Worm (Caenorhabditis elegans): Measurements from ENCODE around the gene ZK287.7.

ZK287.7 gene

DNA sequence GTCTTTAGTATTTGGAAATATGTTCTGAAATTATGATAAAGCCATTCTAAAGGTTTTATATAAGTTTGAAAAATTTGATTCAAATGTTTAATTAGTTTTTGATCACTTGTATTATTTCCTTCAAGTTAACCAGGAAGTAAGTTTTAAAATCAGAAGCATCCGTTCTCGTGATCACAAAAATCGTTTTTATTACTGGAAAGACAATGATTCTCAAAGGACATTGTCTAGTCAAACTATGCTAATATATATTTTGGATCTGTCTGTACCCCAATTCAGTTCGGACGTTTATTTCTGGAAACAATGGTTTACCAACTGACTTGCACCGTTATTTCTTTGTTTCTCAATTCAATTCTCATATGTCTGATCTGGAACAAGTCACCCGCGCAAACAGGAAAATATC lies 23.5 kb downstream of the ZK287.7 start, which contains the start of gene str-188:
Gene str-188, plus strand, starts transcription at position 301 of the 400 bp plus-strand sequence.
- no peak for TF ChIP-seq nhr-10 (tag; optimal IDR thresholded peaks at IDR 0.05)
- TF ChIP-seq fos-1 (tag; optimal IDR thresholded peaks at IDR 0.05): no peak
- no peak for TF ChIP-seq ceh-62 (tag; optimal IDR thresholded peaks at IDR 0.05)
- no peak for TF ChIP-seq ceh-44 (GFP tag; IDR thresholded peaks at IDR 0.05)

DNA sequence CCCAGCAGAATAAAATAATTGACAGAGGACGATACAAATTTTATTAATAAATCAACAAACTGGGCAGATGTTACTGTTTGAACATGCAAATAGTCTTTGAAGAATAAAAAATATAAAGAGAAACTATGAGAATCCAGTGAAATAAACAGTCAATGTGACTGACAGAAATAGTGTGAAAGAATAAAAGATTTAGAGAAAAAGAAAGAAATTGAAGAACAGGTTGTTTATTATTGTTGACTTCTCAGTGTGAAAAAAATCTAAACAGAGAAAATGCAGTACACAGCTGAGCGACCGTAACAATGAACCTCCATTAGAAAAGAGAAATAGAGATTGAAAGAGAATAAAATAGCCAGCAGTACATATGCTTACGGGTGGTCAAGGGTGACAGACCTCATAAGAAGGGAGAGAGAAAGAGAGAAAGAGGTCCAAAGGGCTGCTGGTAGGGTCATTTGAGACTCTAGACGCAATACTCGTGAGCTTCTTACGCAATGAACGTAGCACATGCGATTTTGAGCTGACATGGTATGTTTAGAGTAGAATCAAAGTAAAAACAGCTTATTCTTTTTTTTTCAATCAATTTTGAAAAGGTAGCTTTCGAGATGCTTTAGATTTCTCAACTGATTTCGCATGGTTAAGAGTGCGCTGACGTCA lies 31.3 kb downstream of the ZK287.7 start, which contains the start of gene slcr-46.3:
Gene slcr-46.3, minus strand, starts transcription at position 86 of the 651 bp plus-strand sequence.
- TF ChIP-seq daf-16 (GFP tag; optimal IDR thresholded peaks at IDR 0.05) (no peak), daf-16 (tag; optimal IDR thresholded peaks at IDR 0.05) (peak; percentile 18), Y5F2A.4 (GFP tag; optimal IDR thresholded peaks at IDR 0.05) (no peak), dve-1 (tag; optimal IDR thresholded peaks at IDR 0.05; ENCODE audit: insufficient read depth) (peak; percentile 23), hlh-11 (tag; optimal IDR thresholded peaks at IDR 0.05) (peak; percentile 7), hlh-30 (tag; optimal IDR thresholded peaks at IDR 0.05; ENCODE audit: insufficient read depth) (peak; percentile 38), mdl-1 (tag; optimal IDR thresholded peaks at IDR 0.05) (peak in 1 of 2 experiments; percentile 51)

DNA sequence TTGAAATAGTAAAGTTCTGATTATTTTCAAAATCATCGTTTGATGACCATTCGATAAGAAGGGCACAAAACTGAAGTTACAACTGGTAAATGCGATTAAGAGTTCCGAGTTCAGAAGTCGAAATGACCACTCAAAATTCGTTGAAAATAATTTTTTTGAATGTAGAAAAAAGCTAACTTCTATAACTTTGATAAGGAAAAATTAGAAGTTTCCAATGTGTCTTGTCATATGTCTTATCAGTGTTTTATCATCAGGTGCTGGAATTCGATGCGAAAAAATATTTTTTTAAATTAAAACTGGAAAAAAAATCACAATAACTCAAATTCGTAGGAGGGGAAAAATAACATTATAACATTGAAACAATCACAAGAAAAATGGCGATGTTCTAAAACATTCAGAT lies 32.9 kb downstream of the ZK287.7 start:
- TF ChIP-seq pqm-1 (tag; optimal IDR thresholded peaks at IDR 0.05) (peak; percentile 65), nhr-10 (tag; optimal IDR thresholded peaks at IDR 0.05) (no peak), nhr-48 (tag; optimal IDR thresholded peaks at IDR 0.05) (no peak), hlh-30 (tag; optimal IDR thresholded peaks at IDR 0.05; ENCODE audit: insufficient read depth) (peak; percentile 17), aha-1 (tag) (peak; percentile 38), daf-16 (GFP tag; optimal IDR thresholded peaks at IDR 0.05) (no peak), daf-16 (tag; optimal IDR thresholded peaks at IDR 0.05) (peak; percentile 55), nhr-28 (tag; optimal IDR thresholded peaks at IDR 0.05) (peak; percentile 29), ctbp-1 (GFP tag; IDR thresholded peaks at IDR 0.05) (no peak), dve-1 (tag; optimal IDR thresholded peaks at IDR 0.05; ENCODE audit: insufficient read depth) (peak; percentile 32), hlh-11 (tag; optimal IDR thresholded peaks at IDR 0.05) (peak; percentile 44), gei-8 (GFP tag; optimal IDR thresholded peaks at IDR 0.05) (no peak), dmd-6 (GFP tag; IDR thresholded peaks at IDR 0.05) (peak; percentile 30; the same call in 1 of the 2 replicates), daf-12 (tag; optimal IDR thresholded peaks at IDR 0.05) (no peak), ceh-20 (GFP tag; IDR thresholded peaks at IDR 0.05) (no peak)

DNA sequence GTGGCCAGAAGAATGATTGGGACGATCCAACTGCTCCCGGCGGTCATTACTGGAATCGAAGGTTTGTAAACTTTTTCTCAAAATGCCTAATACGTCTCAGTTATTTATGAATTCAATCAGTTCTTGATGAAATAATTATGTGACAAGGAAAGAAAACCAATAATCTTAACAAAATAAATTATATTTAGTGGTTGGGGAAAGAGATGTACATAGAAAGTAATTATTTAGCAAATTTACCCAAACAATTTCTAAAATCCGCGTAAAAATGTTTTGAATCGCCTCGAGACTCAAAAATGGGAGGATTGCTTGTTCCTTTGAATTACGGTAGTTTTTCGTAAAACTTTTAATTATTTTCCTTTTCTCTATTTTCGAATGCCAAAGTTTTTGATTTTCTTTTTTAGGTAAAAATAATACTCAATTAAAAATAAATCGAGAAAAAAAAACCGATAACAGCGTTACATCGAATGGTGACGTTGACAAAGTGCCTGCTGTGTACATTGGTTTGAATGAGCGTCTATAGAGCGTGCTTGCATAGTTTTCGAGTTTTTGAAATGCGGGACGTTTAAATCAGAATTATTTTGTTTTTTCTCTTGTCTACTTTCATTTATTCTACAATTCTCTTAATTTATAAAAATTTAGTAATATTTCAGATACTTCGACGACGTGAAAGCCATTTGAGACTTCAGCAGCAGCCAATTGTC lies 36.8 kb downstream of the ZK287.7 start, which contains the start of the genes aagr-3 and drap-1:
Gene aagr-3, minus strand, starts transcription at position 51 of the 701 bp plus-strand sequence.
Gene drap-1, plus strand, starts transcription at position 645 of the 701 bp plus-strand sequence.
- no peak for TF ChIP-seq daf-16 (GFP tag; optimal IDR thresholded peaks at IDR 0.05)
- peak; percentile 82 for TF ChIP-seq daf-16 (tag; optimal IDR thresholded peaks at IDR 0.05)
- TF ChIP-seq pha-4 (GFP tag; IDR thresholded peaks at IDR 0.05): no peak
- peak; percentile 67 for TF ChIP-seq pha-4 (tag; optimal IDR thresholded peaks at IDR 0.05)
- no peak for TF ChIP-seq lin-29 (GFP tag; IDR thresholded peaks at IDR 0.05)
- TF ChIP-seq nhr-10 (tag; optimal IDR thresholded peaks at IDR 0.05): no peak
- TF ChIP-seq dmd-9 (GFP tag; IDR thresholded peaks at IDR 0.05): no peak
- TF ChIP-seq mep-1 (tag; optimal IDR thresholded peaks at IDR 0.05): peak; percentile 77
- peak; percentile 34 for TF ChIP-seq rbr-2 (tag; optimal IDR thresholded peaks at IDR 0.05)
- TF ChIP-seq lsy-2 (tag; optimal IDR thresholded peaks at IDR 0.05): peak in 1 of 2 experiments; percentile 89
- no peak for TF ChIP-seq sdz-12 (GFP tag; optimal IDR thresholded peaks at IDR 0.05)
- no peak for TF ChIP-seq nhr-48 (tag; optimal IDR thresholded peaks at IDR 0.05)
- TF ChIP-seq lin-38 (GFP tag; IDR thresholded peaks at IDR 0.05): peak; percentile 78
- no peak for TF ChIP-seq madf-9 (GFP tag; conservative IDR thresholded peaks at IDR 0.05)
- no peak for TF ChIP-seq nhr-76 (tag; optimal IDR thresholded peaks at IDR 0.05)
- TF ChIP-seq nhr-102 (tag; optimal IDR thresholded peaks at IDR 0.05): peak; percentile 10
- no peak for TF ChIP-seq ceh-32 (tag; optimal IDR thresholded peaks at IDR 0.05; ENCODE audit: poor library complexity)
- TF ChIP-seq zfp-3 (GFP tag; conservative IDR thresholded peaks at IDR 0.05): no peak
- peak; percentile 67 for TF ChIP-seq mes-2 (tag; optimal IDR thresholded peaks at IDR 0.05; ENCODE audit: poor library complexity, severe bottlenecking)
- TF ChIP-seq dmd-6 (GFP tag; IDR thresholded peaks at IDR 0.05): peak; percentile 40; the same call in 1 of the 2 replicates
- peak in 1 of 2 experiments; percentile 40 for TF ChIP-seq hif-1 (tag; optimal IDR thresholded peaks at IDR 0.05)
- 0 out of 2 replicates have a peak, but pooled peaks have one; percentile 34 for TF ChIP-seq ctbp-1 (GFP tag; IDR thresholded peaks at IDR 0.05)
- peak; percentile 74 for TF ChIP-seq hlh-30 (tag; optimal IDR thresholded peaks at IDR 0.05; ENCODE audit: insufficient read depth)
- TF ChIP-seq T20F7.1 (GFP tag; optimal IDR thresholded peaks at IDR 0.05): peak; percentile 63
- peak; percentile 39; the same call in 1 of the 2 replicates for TF ChIP-seq hmg-1.1 (GFP tag; IDR thresholded peaks at IDR 0.05)
- TF ChIP-seq daf-19 (GFP tag; conservative IDR thresholded peaks at IDR 0.05): no peak
- no peak for TF ChIP-seq daf-8 (GFP tag; IDR thresholded peaks at IDR 0.05)
- TF ChIP-seq R02D3.7 (tag; optimal IDR thresholded peaks at IDR 0.05): no peak
